Fruit fly (Drosophila melanogaster) whole organism: Measurements from ENCODE around the gene dunk.

Experiments used
- Dll ChIP-seq: fragments of >200 bp; optimal IDR thresholded peaks from 2 replicates; lab custom pipeline; 2017
- psq ChIP-seq: fragments of >200 bp; optimal IDR thresholded peaks from 2 replicates; lab custom pipeline; 2017

- TF ChIP-seq psq (lab: Kevin White, UChicago) (no peak), Dll (lab: Kevin White, UChicago) (no peak)
Measured at dm6 chr2L:22144127-22144526, 7.3 kb upstream of the dunk start.
